Worm (Caenorhabditis elegans) whole organism, midembryonic: ENCODE measurements around the gene soap-1.

Experiments
- T22C8.4 ChIP-seq: fragments of 200-800 bp; sonication (Bioruptor generic); IDR thresholded peaks from 2 replicates; pipeline ENCODE4 v1.3.6; 2022; ENCODE audit warnings: missing genetic modification characterization, missing compliant biosample characterization
- cog-1 ChIP-seq: sonication (generic microtip); optimal IDR thresholded peaks from 2 replicates; lab custom pipeline; 2016; ENCODE audit warnings: missing genetic modification characterization, missing compliant biosample characterization
- flt-1 ChIP-seq: fragments of 200-800 bp; sonication (Bioruptor generic); IDR thresholded peaks from 2 replicates; pipeline ENCODE4 v1.3.6; 2022; ENCODE audit warnings: missing genetic modification characterization, missing compliant biosample characterization
- klf-2 ChIP-seq: fragments of 200-800 bp; sonication (Bioruptor generic); conservative IDR thresholded peaks from 2 replicates; pipeline ENCODE4 v1.3.6; 2022; ENCODE audit warnings: missing genetic modification reagents, missing genetic modification characterization, missing compliant biosample characterization
- med-1 ChIP-seq: sonication (generic microtip); optimal IDR thresholded peaks from 2 replicates; lab custom pipeline; 2017; ENCODE audit warnings: missing genetic modification characterization, mild to moderate bottlenecking, missing compliant biosample characterization, antibody characterized with exemption, missing genetic modification reagents; ENCODE audit not compliant: insufficient read depth
- ref-1 ChIP-seq: fragments of 200-800 bp; sonication (Bioruptor generic); conservative IDR thresholded peaks from 2 replicates; pipeline ENCODE4 v1.3.6; 2022; ENCODE audit warnings: missing genetic modification reagents, missing genetic modification characterization, missing compliant biosample characterization
- tab-1 ChIP-seq: fragments of 200-800 bp; sonication (Bioruptor generic); IDR thresholded peaks from 2 replicates; pipeline ENCODE4 v1.3.6; 2022; ENCODE audit warnings: missing genetic modification characterization, missing compliant biosample characterization
- ztf-23 ChIP-seq: fragments of 200-800 bp; sonication (Bioruptor generic); IDR thresholded peaks from 2 replicates; pipeline ENCODE4 v1.3.6; 2022; ENCODE audit warnings: missing genetic modification reagents, missing genetic modification characterization, missing compliant biosample characterization
- ztf-29 ChIP-seq: fragments of 200-800 bp; sonication (Bioruptor generic); IDR thresholded peaks from 2 replicates; pipeline ENCODE4 v1.3.6; 2022; ENCODE audit warnings: missing genetic modification reagents, missing genetic modification characterization, missing compliant biosample characterization

Gene soap-1

ce11 chrV:7214802-7215201, at the start of gene soap-1:
Gene soap-1, minus strand, starts transcription at chrV:7214902.
- TF ChIP-seq T22C8.4 (GFP tag; lab: Robert Waterston, UW) (no peak), ztf-29 (GFP tag; lab: Robert Waterston, UW) (no peak), klf-2 (GFP tag; lab: Robert Waterston, UW) (no peak), med-1 (no peak), tab-1 (GFP tag; lab: Robert Waterston, UW) (no peak), ztf-23 (GFP tag; lab: Robert Waterston, UW) (no peak), ref-1 (GFP tag; lab: Robert Waterston, UW) (no peak), cog-1 (tag; lab: Kevin White, UChicago) (no peak), flt-1 (GFP tag; lab: Robert Waterston, UW) (no peak)

DNA sequence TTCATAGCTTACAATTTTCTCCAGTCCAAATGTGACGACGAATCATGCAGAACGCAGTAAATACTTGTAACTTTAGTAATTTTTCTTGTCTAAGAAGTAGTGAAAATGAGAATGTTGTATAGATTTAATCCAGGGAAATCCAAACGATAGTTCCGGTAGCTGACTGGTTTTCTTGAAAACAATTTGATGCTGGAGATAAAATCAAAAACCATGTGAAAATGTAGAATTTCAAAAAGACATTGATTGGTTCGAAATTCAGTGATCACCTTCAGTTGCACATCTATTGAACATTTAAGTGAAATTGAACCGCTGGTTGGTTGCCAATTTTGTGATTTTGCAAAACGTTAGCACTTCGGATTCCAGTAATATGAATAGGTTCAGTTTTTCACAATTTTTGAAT, 49.3 kb upstream of the soap-1 start, which contains the start of gene C13A2.9:
TSS of gene C13A2.9 (minus strand) at position 101 of the 400 bp plus-strand sequence.
- TF ChIP-seq ztf-29 (GFP tag; lab: Robert Waterston, UW), result no peak
- no peak for TF ChIP-seq ztf-23 (GFP tag; lab: Robert Waterston, UW)
- TF ChIP-seq tab-1 (GFP tag; lab: Robert Waterston, UW), result no peak
- TF ChIP-seq med-1, result no peak
- TF ChIP-seq ref-1 (GFP tag; lab: Robert Waterston, UW), result no peak
- TF ChIP-seq klf-2 (GFP tag; lab: Robert Waterston, UW), result no peak
- TF ChIP-seq T22C8.4 (GFP tag; lab: Robert Waterston, UW), result no peak
- no peak for TF ChIP-seq cog-1 (tag; lab: Kevin White, UChicago)

DNA sequence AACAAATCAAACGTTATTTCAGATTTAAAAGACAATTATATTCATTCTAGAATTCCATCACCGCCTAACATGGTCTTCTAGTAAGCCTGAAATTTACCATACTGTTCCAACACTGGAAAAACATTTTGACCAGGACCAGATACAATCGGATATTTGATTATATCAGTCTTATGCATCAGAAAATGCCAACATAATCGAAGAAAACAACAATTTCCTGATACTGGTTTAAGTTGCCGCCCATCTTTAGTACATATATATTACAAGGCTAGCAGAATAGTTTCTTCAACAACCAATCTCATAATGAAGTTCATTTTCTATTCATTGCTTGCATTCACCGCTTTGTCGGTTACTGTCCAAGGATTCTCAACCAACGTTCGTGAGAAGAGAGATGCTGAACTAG, 44.3 kb upstream of the soap-1 start, which contains the start of gene C13A2.12:
TSS of gene C13A2.12 (plus strand) at position 301 of the 400 bp plus-strand sequence.
- TF ChIP-seq med-1 (no peak), ztf-23 (GFP tag; lab: Robert Waterston, UW) (no peak), flt-1 (GFP tag; lab: Robert Waterston, UW) (no peak), tab-1 (GFP tag; lab: Robert Waterston, UW) (no peak), cog-1 (tag; lab: Kevin White, UChicago) (no peak), klf-2 (GFP tag; lab: Robert Waterston, UW) (no peak), ref-1 (GFP tag; lab: Robert Waterston, UW) (no peak), ztf-29 (GFP tag; lab: Robert Waterston, UW) (no peak), T22C8.4 (GFP tag; lab: Robert Waterston, UW) (no peak)

DNA sequence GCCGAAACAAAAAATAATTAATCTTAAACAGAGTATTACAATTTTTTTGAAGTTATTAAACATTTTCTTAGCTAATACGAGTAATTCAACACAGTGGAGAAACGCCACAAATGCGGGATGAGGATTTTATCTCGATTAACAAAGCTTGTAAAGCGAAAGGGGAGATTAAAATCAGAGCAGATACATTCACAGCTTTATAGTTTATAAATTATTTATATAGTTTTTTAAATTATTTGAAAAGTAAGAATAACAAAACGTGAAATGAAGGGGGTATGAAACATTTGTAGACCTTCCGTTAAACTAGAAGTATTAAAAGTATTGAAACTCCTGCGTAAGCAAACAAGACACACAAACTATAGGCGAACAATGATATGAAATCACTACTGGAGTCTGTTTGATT, 40.4 kb upstream of the soap-1 start, which contains the start of gene C05C8.8:
TSS of gene C05C8.8 (minus strand) at position 101 of the 400 bp plus-strand sequence.
- TF ChIP-seq tab-1 (GFP tag; lab: Robert Waterston, UW), result no peak
- TF ChIP-seq cog-1 (tag; lab: Kevin White, UChicago), result no peak
- TF ChIP-seq flt-1 (GFP tag; lab: Robert Waterston, UW), result no peak
- no peak for TF ChIP-seq med-1
- TF ChIP-seq klf-2 (GFP tag; lab: Robert Waterston, UW), result no peak
- TF ChIP-seq T22C8.4 (GFP tag; lab: Robert Waterston, UW), result no peak
- TF ChIP-seq ztf-23 (GFP tag; lab: Robert Waterston, UW), result no peak
- no peak for TF ChIP-seq ref-1 (GFP tag; lab: Robert Waterston, UW)
- no peak for TF ChIP-seq ztf-29 (GFP tag; lab: Robert Waterston, UW)

DNA sequence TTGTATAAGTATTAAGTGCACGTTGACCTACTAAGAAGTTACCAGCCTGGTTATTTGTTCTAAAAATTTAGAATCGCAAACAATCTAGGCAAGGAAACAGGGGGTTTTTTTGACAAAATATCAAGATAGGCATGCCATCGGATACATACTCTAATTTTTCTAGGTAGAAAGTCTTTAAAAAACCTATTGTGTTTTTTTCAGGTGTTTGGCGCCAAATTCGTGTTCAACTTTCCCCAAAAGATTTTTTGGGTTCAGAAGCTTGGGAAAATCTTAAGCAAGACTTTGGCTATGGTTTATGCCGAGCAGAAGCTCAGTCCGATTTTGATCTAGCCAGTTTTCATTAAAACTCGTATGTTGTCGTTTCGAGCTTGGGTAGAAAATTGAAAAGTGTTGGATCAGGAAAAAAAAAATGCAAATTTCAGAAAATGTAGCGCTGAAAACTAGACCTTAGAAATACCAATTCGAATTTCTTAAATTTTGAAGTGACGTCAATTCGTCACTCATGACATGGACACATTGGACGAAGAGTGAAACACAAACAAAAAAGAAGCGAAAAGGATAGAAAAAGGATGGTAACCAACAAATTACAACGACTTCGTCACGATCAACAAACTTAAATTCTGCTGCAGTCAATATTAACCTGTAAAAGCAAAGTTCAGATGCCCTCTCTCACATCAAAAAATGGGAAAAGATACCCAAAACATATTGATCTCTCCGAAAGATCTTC, 33.7 kb upstream of the soap-1 start:
- TF ChIP-seq klf-2 (GFP tag; lab: Robert Waterston, UW) (no peak), flt-1 (GFP tag; lab: Robert Waterston, UW) (no peak), T22C8.4 (GFP tag; lab: Robert Waterston, UW) (no peak), med-1 (no peak), cog-1 (tag; lab: Kevin White, UChicago) (no peak), tab-1 (GFP tag; lab: Robert Waterston, UW) (no peak), ref-1 (GFP tag; lab: Robert Waterston, UW) (no peak), ztf-23 (GFP tag; lab: Robert Waterston, UW) (no peak), ztf-29 (GFP tag; lab: Robert Waterston, UW) (no peak)

DNA sequence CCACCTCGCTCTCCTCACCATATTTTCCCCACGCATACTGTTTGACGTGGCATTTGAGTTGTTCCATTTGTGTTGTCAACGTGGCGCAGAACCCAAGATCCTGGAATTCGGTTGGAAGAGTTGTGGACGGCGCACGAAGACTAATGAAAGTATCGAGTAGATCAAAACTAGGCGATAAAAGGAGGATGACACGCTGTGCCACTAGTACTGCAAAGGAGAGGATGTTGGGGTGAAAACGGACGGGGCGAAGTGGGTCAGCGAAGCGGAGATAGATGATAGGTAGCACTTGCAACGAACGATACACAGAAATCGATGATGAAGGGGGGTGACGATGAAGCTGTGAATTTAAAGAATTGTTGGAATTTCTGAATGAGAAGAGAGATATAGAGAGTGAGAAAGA, 32.2 kb upstream of the soap-1 start, which contains the start of gene C05C8.7:
TSS of gene C05C8.7 (minus strand) at position 100 of the 400 bp plus-strand sequence.
- TF ChIP-seq flt-1 (GFP tag; lab: Robert Waterston, UW), result 0 out of 2 replicates have a peak, but pooled peaks have one; percentile 51
- TF ChIP-seq ref-1 (GFP tag; lab: Robert Waterston, UW), result no peak
- TF ChIP-seq ztf-29 (GFP tag; lab: Robert Waterston, UW), result no peak
- TF ChIP-seq klf-2 (GFP tag; lab: Robert Waterston, UW), result no peak

- no peak for TF ChIP-seq ztf-23 (GFP tag; lab: Robert Waterston, UW)
- TF ChIP-seq T22C8.4 (GFP tag; lab: Robert Waterston, UW), result no peak
- no peak for TF ChIP-seq flt-1 (GFP tag; lab: Robert Waterston, UW)
- no peak for TF ChIP-seq ztf-29 (GFP tag; lab: Robert Waterston, UW)
- no peak for TF ChIP-seq ref-1 (GFP tag; lab: Robert Waterston, UW)
- TF ChIP-seq cog-1 (tag; lab: Kevin White, UChicago), result no peak
- no peak for TF ChIP-seq med-1
- TF ChIP-seq klf-2 (GFP tag; lab: Robert Waterston, UW), result no peak
- no peak for TF ChIP-seq tab-1 (GFP tag; lab: Robert Waterston, UW)
Measured at ce11 chrV:7239471-7239870, 24.8 kb upstream of the soap-1 start, which contains the start of gene C05C8.1. Gene C05C8.1, plus strand, starts transcription at chrV:7239771.

DNA sequence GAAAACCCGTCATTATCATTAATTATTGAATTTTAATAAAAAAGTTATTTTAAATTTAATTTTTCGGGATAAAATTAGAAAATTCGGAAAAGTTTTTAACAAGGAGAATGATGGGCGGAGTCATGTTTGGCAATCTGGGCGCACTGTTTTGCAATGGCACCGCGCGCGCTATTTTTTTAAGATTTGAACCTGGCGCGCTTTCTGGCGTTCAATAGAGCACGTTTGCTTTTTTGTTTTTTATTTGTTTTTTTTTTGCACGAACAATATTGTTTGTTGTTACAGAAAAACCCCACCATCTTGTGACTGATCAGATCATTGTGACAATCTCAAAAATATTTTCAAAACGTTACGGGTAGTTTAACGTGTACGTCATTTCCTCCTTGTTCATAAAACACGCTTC, 22.4 kb upstream of the soap-1 start, which contains the start of gene hyls-1:
TSS of gene hyls-1 (plus strand) at position 249 of the 400 bp plus-strand sequence.
- TF ChIP-seq ref-1 (GFP tag; lab: Robert Waterston, UW), result no peak
- no peak for TF ChIP-seq klf-2 (GFP tag; lab: Robert Waterston, UW)
- 0 out of 2 replicates have a peak, but pooled peaks have one; percentile 45 for TF ChIP-seq flt-1 (GFP tag; lab: Robert Waterston, UW)
- no peak for TF ChIP-seq med-1
- TF ChIP-seq ztf-29 (GFP tag; lab: Robert Waterston, UW), result no peak
- 0 out of 2 replicates have a peak, but pooled peaks have one; percentile 56 for TF ChIP-seq ztf-23 (GFP tag; lab: Robert Waterston, UW)
- TF ChIP-seq T22C8.4 (GFP tag; lab: Robert Waterston, UW), result no peak
- TF ChIP-seq tab-1 (GFP tag; lab: Robert Waterston, UW), result no peak
- peak; percentile 78 for TF ChIP-seq cog-1 (tag; lab: Kevin White, UChicago)

ce11 chrV:7237094-7237132, 22.2 kb upstream of the soap-1 start, which contains the start of gene hpo-9:
Gene hpo-9, minus strand, starts transcription at chrV:7237130.
- no peak for TF ChIP-seq flt-1 (GFP tag; lab: Robert Waterston, UW)
- no peak for TF ChIP-seq med-1
- no peak for TF ChIP-seq ref-1 (GFP tag; lab: Robert Waterston, UW)
- TF ChIP-seq ztf-29 (GFP tag; lab: Robert Waterston, UW), result no peak
- TF ChIP-seq klf-2 (GFP tag; lab: Robert Waterston, UW), result no peak
- no peak for TF ChIP-seq cog-1 (tag; lab: Kevin White, UChicago)
- TF ChIP-seq tab-1 (GFP tag; lab: Robert Waterston, UW), result no peak
- TF ChIP-seq T22C8.4 (GFP tag; lab: Robert Waterston, UW), result no peak
- no peak for TF ChIP-seq ztf-23 (GFP tag; lab: Robert Waterston, UW)
